Worm (Caenorhabditis elegans) whole organism, L4/young adult: Measurements from ENCODE around the gene lec-5.

ENCODE experiments used
- W03F9.2 ChIP-seq: fragments of 150-350 bp; optimal IDR thresholded peaks from 2 replicates; lab custom pipeline; 2014; ENCODE audit warnings: missing biosample characterization, missing genetic modification characterization
- dao-5 ChIP-seq: sonication (generic microtip); optimal IDR thresholded peaks from 2 replicates; lab custom pipeline; 2016; ENCODE audit warnings: missing genotype, missing genetic modification characterization, moderate library complexity, missing compliant biosample characterization
- him-1 ChIP-seq: sonication (generic microtip); optimal IDR thresholded peaks from 2 replicates; lab custom pipeline; 2016; ENCODE audit warnings: missing genotype, missing genetic modification reagents, missing genetic modification characterization, missing compliant biosample characterization

- TF ChIP-seq him-1 (no peak), W03F9.2 (tag; lab: Kevin White, UChicago) (no peak), dao-5 (no peak)
Measured at ce11 chrII:5876053-5876452, 35.1 kb upstream of the lec-5 start, which contains the start of gene F55C12.6.
